Fruit fly (Drosophila melanogaster): Measurements from ENCODE around the gene snf.

Gene snf

DNA sequence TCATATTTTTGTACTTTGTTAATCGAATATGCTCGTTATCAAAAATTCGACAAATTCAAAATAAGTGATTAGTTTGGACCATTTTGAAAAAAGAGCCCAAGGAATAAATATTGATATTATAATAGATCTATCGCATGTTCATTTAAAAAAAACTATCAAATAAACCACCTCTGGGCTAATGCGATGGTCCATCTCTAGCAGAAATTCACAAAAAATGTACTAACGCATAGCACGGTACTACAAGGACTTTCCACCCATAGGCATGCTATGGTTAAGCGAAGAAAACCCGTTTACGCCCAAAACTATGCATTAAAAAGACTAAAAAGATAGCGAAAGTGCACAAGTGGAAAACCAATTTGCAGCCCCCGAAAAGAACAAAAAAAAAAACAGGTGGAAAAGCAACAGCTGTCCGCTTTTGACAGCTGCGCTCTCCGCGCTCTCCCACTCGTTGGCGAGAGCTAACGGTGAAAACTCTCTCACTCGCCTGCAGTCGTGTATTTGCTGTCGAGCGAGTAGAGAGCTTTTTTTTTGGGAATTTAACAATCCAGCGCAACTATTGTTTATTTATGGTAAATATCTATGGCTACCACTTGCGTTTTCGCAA, 23.3 kb downstream of the snf start, which contains the start of gene CanB:
CanB (plus strand) TSS at position 241 of the 604 bp plus-strand sequence.
- no peak for TF ChIP-seq noc (tag; optimal IDR thresholded peaks at IDR 0.05)

DNA sequence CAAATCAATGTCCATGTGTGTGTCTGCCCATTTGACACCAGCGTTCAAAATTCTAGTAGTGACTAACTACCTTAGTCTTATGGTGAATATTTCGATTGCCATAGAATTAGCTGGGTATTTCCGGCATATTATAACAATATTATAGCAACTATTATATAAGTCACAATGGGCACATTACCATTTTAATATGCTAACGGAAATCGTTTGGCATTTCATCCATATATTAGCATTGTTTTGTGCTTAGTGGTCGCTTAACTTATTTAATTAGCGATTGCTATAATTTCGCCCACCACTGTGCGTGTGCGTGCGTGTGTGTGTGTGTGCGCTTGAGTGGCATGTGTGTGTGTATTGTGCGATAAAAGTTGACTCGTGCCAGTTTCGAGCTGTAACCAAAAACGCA, 27.7 kb downstream of the snf start:
- peak; percentile 68 for TF ChIP-seq noc (tag; optimal IDR thresholded peaks at IDR 0.05)

DNA sequence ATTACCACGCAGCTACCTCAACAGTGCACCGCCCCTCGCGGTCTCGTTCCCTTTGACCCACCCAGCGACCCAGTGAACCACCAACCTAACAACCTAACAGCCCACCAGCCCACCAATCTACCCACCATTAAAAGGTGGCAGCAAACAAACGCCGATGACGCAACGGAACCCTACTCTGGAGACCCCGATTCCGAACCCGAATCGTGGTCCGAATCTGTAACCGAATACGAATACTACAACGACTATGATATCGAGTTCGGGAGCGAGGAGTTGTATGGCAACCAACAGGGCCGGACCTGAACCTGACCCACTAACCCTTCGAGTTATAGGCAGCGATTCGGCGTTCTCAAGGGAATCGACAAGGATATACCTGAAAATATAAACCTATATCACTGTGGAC, 28.3 kb downstream of the snf start:
- TF ChIP-seq noc (tag; optimal IDR thresholded peaks at IDR 0.05): no peak

DNA sequence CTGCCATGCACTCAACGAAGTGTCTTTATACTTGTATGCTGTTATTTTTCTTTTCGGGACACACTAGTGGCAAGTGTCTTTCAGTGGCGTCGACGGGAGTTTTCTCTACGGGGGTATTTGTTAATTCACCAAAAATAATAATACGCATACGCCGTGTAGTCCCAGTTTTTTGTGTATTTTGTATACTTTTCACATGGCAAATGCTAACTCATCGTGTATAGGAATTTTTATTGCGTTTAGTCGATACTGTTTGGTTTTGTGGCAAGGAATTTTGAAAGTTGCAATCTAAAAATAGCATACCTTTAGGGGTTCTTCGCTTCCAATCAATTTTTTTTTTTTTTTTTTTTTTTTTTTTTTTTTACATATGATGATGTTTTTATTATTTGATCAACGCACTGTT, 29.4 kb downstream of the snf start:
- TF ChIP-seq noc (tag; optimal IDR thresholded peaks at IDR 0.05): no peak

DNA sequence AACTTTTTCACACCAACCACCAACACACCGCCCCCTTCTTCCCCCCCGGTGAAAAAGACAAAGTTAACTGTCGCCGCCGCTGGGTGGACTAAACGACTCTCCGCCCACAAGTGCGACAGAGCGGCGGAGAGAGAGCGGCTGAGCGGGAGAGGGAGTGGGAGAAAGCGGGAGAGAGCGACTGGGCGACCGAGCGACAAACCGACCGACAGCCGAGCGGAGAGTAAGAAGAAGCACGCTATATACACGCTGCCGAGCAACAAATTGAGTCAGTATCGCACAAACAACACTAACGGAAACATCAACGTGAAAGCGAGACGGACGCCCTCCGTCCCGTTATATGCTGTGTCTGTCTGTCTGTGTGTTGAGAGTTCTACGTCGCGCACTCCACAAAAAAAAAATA, 30.9 kb downstream of the snf start, which contains the start of gene SK:
SK (plus strand) TSS at position 267 of the 400 bp plus-strand sequence.
- TF ChIP-seq noc (tag; optimal IDR thresholded peaks at IDR 0.05): no peak

DNA sequence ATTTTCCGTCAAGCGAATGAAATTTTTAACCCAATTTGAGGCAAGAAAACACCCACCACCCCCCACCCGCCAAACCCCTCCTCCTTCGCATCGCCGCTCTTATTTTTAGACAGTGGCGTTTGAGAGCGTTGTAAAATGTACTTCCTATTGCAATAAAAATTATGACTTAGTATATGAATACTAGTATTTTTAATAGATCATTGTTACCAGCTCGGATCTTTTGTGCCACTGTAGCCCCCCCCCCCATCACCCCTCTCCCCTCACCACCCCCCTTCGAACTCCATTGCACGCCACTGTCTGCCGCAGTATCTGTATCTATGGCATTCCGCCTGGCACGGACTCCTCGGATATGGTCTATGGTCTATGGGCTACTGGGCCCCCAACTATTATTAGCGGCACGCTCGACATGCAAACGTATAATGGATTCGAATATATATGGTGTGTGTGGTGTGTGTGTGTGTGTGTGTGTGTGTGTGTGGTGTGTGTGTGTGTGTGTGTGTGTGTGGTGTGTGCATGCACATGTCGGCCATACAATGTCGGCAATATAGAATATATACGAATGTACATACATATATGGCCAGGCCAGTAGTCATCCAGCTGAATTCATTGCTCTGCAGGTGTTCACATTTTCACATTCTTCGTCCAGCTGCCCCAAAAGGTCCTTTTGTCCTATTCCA, 41.0 kb downstream of the snf start:
- no peak for TF ChIP-seq noc (tag; optimal IDR thresholded peaks at IDR 0.05)

DNA sequence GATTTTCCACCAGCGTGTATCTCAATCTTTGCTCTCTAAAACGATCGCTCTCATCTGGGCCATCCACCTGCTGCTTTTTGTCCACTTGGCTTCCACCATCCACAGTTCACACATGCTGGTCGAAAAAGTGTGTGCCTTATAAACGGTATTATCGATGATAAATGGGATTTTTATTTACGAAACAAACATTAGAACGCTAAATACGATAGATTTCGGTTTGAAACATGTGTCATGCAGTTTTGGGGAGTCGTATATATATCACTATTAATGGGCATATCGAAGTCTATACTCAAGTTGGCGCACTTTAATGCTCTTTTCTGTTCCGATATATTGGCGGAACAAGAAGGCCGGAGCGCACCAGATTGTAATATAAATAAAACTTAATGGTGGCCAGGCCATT, 48.0 kb downstream of the snf start:
- TF ChIP-seq noc (tag; optimal IDR thresholded peaks at IDR 0.05): no peak

DNA sequence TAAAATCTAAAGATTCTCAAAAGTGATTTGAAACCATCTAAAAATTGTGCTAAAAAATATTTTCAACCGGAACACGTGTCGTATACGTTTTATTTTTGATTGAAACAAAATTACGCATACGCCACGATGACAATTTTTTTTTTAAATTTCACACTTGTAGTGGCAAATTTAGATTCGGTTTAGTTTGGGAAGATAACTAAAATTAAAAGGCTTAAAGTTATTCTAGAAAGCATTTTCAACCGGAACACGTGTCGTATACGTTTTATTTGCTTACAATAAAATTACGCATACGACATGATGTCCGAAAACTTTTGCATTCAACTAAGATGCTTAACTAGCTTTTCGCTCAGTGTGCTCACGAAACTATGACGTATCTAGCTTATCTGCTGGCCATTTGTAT, 49.8 kb downstream of the snf start:
- TF ChIP-seq noc (tag; optimal IDR thresholded peaks at IDR 0.05): no peak

Data from whole organism, larva.